Worm (Caenorhabditis elegans): ENCODE measurements around the gene memb-2.

memb-2 gene

ce11 chrV:5584293-5584776 is 35.6 kb downstream of the memb-2 start, which contains the start of gene pas-6:
TSS of gene pas-6 (minus strand) at chrV:5584343.
- TF ChIP-seq ztf-23 (GFP tag; IDR thresholded peaks at IDR 0.05) (no peak), klf-2 (GFP tag; conservative IDR thresholded peaks at IDR 0.05) (no peak), ztf-29 (GFP tag; IDR thresholded peaks at IDR 0.05) (no peak)

DNA sequence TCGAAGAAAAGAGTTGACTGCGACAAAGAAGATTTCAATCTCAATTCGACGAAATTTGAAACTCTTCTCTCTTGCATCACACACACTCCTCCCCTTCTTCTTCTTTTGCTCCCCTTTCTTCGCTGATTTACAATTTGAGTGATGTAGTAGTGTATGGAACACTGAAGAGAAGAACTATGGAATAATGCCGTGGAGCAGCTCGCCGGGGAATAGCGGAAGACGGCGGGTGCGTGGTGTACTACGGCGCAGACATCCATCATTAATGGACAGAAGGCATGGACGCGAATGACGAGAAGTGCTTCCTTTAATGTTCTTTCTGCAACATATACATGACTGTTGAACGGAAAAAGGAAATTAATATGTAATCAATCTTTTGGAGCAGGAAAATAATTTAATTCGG is 37.1 kb downstream of the memb-2 start:
- TF ChIP-seq ref-1 (GFP tag; conservative IDR thresholded peaks at IDR 0.05), result no peak
- no peak for TF ChIP-seq cog-1 (tag; optimal IDR thresholded peaks at IDR 0.05)
- no peak for TF ChIP-seq flt-1 (GFP tag; IDR thresholded peaks at IDR 0.05)
- TF ChIP-seq tab-1 (GFP tag; IDR thresholded peaks at IDR 0.05), result no peak
- TF ChIP-seq ztf-23 (GFP tag; IDR thresholded peaks at IDR 0.05), result no peak
- no peak for TF ChIP-seq ztf-29 (GFP tag; IDR thresholded peaks at IDR 0.05)
- TF ChIP-seq klf-2 (GFP tag; conservative IDR thresholded peaks at IDR 0.05), result no peak
- TF ChIP-seq T22C8.4 (GFP tag; IDR thresholded peaks at IDR 0.05), result no peak
- TF ChIP-seq med-1 (GFP tag; optimal IDR thresholded peaks at IDR 0.05; ENCODE audit: insufficient read depth), result no peak

DNA sequence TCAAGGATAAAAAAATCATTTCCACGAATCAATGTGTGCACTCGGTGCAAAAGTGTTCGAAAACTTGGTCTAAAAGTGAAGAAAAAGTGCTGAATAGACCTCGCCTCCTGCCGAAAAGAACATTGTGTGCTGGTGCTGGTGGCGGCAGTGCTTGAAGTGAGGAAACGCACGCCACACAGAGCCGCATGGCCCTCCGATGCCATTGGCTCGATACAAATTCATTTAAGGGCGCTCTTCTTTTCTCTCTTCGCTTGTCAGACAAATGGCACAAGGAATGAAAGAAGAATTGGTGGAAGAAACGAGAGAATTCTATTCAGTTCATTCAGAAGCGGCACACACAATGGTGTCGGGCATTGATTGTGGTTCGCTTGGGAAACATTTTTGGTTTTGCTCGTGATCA is 37.6 kb downstream of the memb-2 start:
- TF ChIP-seq med-1 (GFP tag; optimal IDR thresholded peaks at IDR 0.05; ENCODE audit: insufficient read depth) (no peak), tab-1 (GFP tag; IDR thresholded peaks at IDR 0.05) (no peak), flt-1 (GFP tag; IDR thresholded peaks at IDR 0.05) (no peak), ztf-29 (GFP tag; IDR thresholded peaks at IDR 0.05) (no peak), ref-1 (GFP tag; conservative IDR thresholded peaks at IDR 0.05) (no peak), cog-1 (tag; optimal IDR thresholded peaks at IDR 0.05) (no peak), T22C8.4 (GFP tag; IDR thresholded peaks at IDR 0.05) (no peak), klf-2 (GFP tag; conservative IDR thresholded peaks at IDR 0.05) (no peak), ztf-23 (GFP tag; IDR thresholded peaks at IDR 0.05) (no peak)

DNA sequence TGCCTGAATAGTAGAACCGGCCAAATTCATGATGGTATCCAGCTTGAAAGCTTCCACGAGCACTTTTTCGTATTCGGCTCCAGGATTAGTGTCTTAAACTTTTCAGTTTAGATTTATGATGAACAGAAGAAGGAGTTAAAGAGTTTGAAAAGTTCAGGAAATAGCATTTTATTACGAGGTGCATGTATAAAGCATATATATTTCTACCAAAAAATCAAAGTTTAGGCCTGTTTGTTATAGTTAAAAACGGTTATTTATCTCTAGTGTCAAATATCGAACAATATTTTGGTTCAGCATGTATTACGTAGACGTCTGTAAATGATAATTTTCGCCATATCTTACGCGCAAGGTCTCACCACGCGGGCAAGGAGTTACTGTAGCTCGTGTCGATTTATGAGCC is 38.6 kb downstream of the memb-2 start, which contains the start of gene klc-2:
klc-2 (minus strand) TSS at position 101 of the 400 bp plus-strand sequence.
- no peak for TF ChIP-seq ztf-23 (GFP tag; IDR thresholded peaks at IDR 0.05)
- no peak for TF ChIP-seq flt-1 (GFP tag; IDR thresholded peaks at IDR 0.05)
- no peak for TF ChIP-seq ztf-29 (GFP tag; IDR thresholded peaks at IDR 0.05)
- no peak for TF ChIP-seq klf-2 (GFP tag; conservative IDR thresholded peaks at IDR 0.05)
- TF ChIP-seq ref-1 (GFP tag; conservative IDR thresholded peaks at IDR 0.05), result no peak
- no peak for TF ChIP-seq tab-1 (GFP tag; IDR thresholded peaks at IDR 0.05)
- no peak for TF ChIP-seq cog-1 (tag; optimal IDR thresholded peaks at IDR 0.05)
- TF ChIP-seq T22C8.4 (GFP tag; IDR thresholded peaks at IDR 0.05), result no peak
- no peak for TF ChIP-seq med-1 (GFP tag; optimal IDR thresholded peaks at IDR 0.05; ENCODE audit: insufficient read depth)

DNA sequence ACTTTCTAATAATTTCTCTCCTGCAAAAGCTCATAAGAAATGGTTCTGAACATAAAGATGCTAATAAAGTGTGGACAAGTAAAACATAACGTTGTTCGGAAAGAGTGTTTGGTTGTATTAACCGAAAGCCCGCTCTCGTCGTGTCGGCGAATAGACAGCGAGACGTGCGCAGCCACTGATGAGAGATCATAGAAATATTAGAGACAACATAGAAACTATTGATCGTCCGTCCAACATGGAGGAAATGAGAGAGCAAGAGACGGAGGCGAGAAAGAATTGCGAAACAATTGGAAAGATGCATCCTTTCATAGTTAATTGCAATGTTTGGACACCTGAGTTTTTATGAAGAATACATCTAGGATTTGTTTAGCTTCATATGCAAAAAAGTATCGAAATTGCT is 39.4 kb downstream of the memb-2 start:
- TF ChIP-seq ztf-29 (GFP tag; IDR thresholded peaks at IDR 0.05), result 0 out of 2 replicates have a peak, but pooled peaks have one; percentile 19
- no peak for TF ChIP-seq klf-2 (GFP tag; conservative IDR thresholded peaks at IDR 0.05)
- no peak for TF ChIP-seq ztf-23 (GFP tag; IDR thresholded peaks at IDR 0.05)
- TF ChIP-seq cog-1 (tag; optimal IDR thresholded peaks at IDR 0.05), result peak; percentile 73
- no peak for TF ChIP-seq med-1 (GFP tag; optimal IDR thresholded peaks at IDR 0.05; ENCODE audit: insufficient read depth)
- TF ChIP-seq tab-1 (GFP tag; IDR thresholded peaks at IDR 0.05), result no peak
- peak; percentile 79 for TF ChIP-seq T22C8.4 (GFP tag; IDR thresholded peaks at IDR 0.05)
- TF ChIP-seq ref-1 (GFP tag; conservative IDR thresholded peaks at IDR 0.05), result no peak
- TF ChIP-seq flt-1 (GFP tag; IDR thresholded peaks at IDR 0.05), result no peak

DNA sequence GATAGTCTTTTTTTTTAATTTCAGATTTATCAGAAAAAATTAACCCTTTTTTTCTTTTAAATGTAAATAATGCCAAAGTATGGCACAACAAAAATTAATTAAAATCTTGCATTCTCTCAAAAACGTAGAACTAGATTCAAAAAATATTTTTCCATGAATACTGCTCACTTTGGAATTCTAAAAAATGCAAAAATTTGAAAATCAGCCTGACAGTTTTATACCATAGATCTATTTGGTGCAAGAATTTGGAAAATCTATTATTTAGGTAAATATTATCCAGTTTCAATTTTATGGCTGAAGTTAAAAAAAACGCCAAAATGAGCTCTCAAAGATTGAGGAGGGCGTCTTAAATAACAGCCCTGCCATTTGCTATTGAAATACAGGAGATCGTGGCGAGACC is 40.3 kb downstream of the memb-2 start:
- TF ChIP-seq tab-1 (GFP tag; IDR thresholded peaks at IDR 0.05) (no peak), ref-1 (GFP tag; conservative IDR thresholded peaks at IDR 0.05) (no peak), T22C8.4 (GFP tag; IDR thresholded peaks at IDR 0.05) (no peak), flt-1 (GFP tag; IDR thresholded peaks at IDR 0.05) (no peak), med-1 (GFP tag; optimal IDR thresholded peaks at IDR 0.05; ENCODE audit: insufficient read depth) (no peak), ztf-29 (GFP tag; IDR thresholded peaks at IDR 0.05) (no peak), cog-1 (tag; optimal IDR thresholded peaks at IDR 0.05) (no peak), klf-2 (GFP tag; conservative IDR thresholded peaks at IDR 0.05) (no peak), ztf-23 (GFP tag; IDR thresholded peaks at IDR 0.05) (no peak)

ce11 chrV:5576008-5576407 is 43.9 kb downstream of the memb-2 start:
- TF ChIP-seq ztf-23 (GFP tag; IDR thresholded peaks at IDR 0.05) (no peak), T22C8.4 (GFP tag; IDR thresholded peaks at IDR 0.05) (no peak), ref-1 (GFP tag; conservative IDR thresholded peaks at IDR 0.05) (no peak), klf-2 (GFP tag; conservative IDR thresholded peaks at IDR 0.05) (no peak), ztf-29 (GFP tag; IDR thresholded peaks at IDR 0.05) (no peak), flt-1 (GFP tag; IDR thresholded peaks at IDR 0.05) (no peak), cog-1 (tag; optimal IDR thresholded peaks at IDR 0.05) (no peak), tab-1 (GFP tag; IDR thresholded peaks at IDR 0.05) (no peak), med-1 (GFP tag; optimal IDR thresholded peaks at IDR 0.05; ENCODE audit: insufficient read depth) (no peak)

- no peak for TF ChIP-seq T22C8.4 (GFP tag; IDR thresholded peaks at IDR 0.05)
- no peak for TF ChIP-seq ztf-23 (GFP tag; IDR thresholded peaks at IDR 0.05)
- TF ChIP-seq klf-2 (GFP tag; conservative IDR thresholded peaks at IDR 0.05), result no peak
- no peak for TF ChIP-seq ref-1 (GFP tag; conservative IDR thresholded peaks at IDR 0.05)
- no peak for TF ChIP-seq flt-1 (GFP tag; IDR thresholded peaks at IDR 0.05)
- no peak for TF ChIP-seq tab-1 (GFP tag; IDR thresholded peaks at IDR 0.05)
- TF ChIP-seq ztf-29 (GFP tag; IDR thresholded peaks at IDR 0.05), result no peak
- no peak for TF ChIP-seq med-1 (GFP tag; optimal IDR thresholded peaks at IDR 0.05; ENCODE audit: insufficient read depth)
- TF ChIP-seq cog-1 (tag; optimal IDR thresholded peaks at IDR 0.05), result no peak
Measured at ce11 chrV:5571691-5572090, 48.2 kb downstream of the memb-2 start.

DNA sequence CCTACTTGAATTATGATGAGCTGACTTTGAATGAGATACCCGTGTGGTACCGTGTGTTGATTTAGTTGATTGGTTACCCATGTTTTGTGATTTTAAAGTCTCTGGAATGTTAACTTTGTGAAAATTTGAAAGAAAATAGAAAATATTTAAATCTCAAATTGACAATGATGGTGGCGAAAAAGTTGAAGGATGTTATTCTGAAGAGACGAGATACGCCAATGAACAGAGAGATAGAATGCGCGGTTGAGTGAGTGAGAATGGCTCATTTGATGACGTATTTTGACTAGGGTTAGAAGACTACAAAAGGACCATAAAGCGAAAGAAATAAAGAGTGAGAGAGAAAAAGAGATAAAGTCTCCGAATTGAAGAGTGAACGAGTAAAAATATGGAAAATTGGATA is 49.5 kb downstream of the memb-2 start, which contains the start of gene glb-6:
glb-6 (minus strand) TSS at position 101 of the 400 bp plus-strand sequence.
- TF ChIP-seq klf-2 (GFP tag; conservative IDR thresholded peaks at IDR 0.05), result no peak
- TF ChIP-seq tab-1 (GFP tag; IDR thresholded peaks at IDR 0.05), result no peak
- TF ChIP-seq ztf-29 (GFP tag; IDR thresholded peaks at IDR 0.05), result no peak
- no peak for TF ChIP-seq med-1 (GFP tag; optimal IDR thresholded peaks at IDR 0.05; ENCODE audit: insufficient read depth)
- TF ChIP-seq ztf-23 (GFP tag; IDR thresholded peaks at IDR 0.05), result no peak
- no peak for TF ChIP-seq flt-1 (GFP tag; IDR thresholded peaks at IDR 0.05)
- TF ChIP-seq ref-1 (GFP tag; conservative IDR thresholded peaks at IDR 0.05), result no peak

Measured in whole organism, midembryonic.